Worm (Caenorhabditis elegans) whole organism, L1 larva: ENCODE results near the gene F31D5.7.

Source experiments
- aha-1 ChIP-seq: fragments of 150-350 bp; optimal IDR thresholded peaks from 2 replicates; lab custom pipeline; 2014; ENCODE audit warnings: missing biosample characterization, missing genetic modification characterization
- aly-2 ChIP-seq: fragments of 150-350 bp; optimal IDR thresholded peaks from 2 replicates; lab custom pipeline; 2014; ENCODE audit warnings: missing biosample characterization, missing genetic modification characterization
- blmp-1 ChIP-seq: fragments of 150-350 bp; optimal IDR thresholded peaks from 2 replicates; lab custom pipeline; 2014; ENCODE audit warnings: missing biosample characterization, missing genetic modification characterization
- ceh-63 ChIP-seq: fragments of 200-800 bp; sonication (Bioruptor generic); optimal IDR thresholded peaks from 2 replicates; lab custom pipeline; 2018; ENCODE audit warnings: mild to moderate bottlenecking, missing genetic modification characterization, missing compliant biosample characterization
- ceh-90 ChIP-seq: sonication (generic microtip); optimal IDR thresholded peaks from 2 replicates; lab custom pipeline; 2016; ENCODE audit warnings: missing genetic modification characterization, missing compliant biosample characterization
- dpl-1 ChIP-seq, 3 experiments: fragments of 150-350 bp in 2 of 3; sonication (generic microtip) in 1 of 3; optimal IDR thresholded peaks; 2 replicates each; lab custom pipeline; 2014 to 2017; ENCODE audit warnings: missing biosample characterization in 3 of 3, missing genetic modification characterization in 3 of 3, missing genetic modification reagents in 3 of 3
- efl-1 ChIP-seq, 4 experiments: fragments of 150-350 bp; optimal IDR thresholded peaks in 3 of 4; peaks in 1 of 4; 1 replicate in 1 of 4; 2 replicates in 3 of 4; lab custom pipeline; 2014; ENCODE audit warnings: missing biosample characterization in 2 of 4, missing genetic modification characterization in 2 of 4, missing genetic modification reagents in 2 of 4
- egl-13 ChIP-seq: sonication (generic microtip); optimal IDR thresholded peaks from 2 replicates; lab custom pipeline; 2016; ENCODE audit warnings: missing genotype, missing genetic modification reagents, missing genetic modification characterization, missing compliant biosample characterization
- elt-2 ChIP-seq: sonication (generic microtip); optimal IDR thresholded peaks from 2 replicates; lab custom pipeline; 2016; ENCODE audit warnings: missing genetic modification characterization, mild to moderate bottlenecking, inconsistent platforms, missing compliant biosample characterization, missing genetic modification reagents
- fkh-4 ChIP-seq: sonication (generic microtip); optimal IDR thresholded peaks from 2 replicates; lab custom pipeline; 2016; ENCODE audit warnings: missing compliant biosample characterization, missing genetic modification characterization, borderline replicate concordance
- hlh-17 ChIP-seq: fragments of 200-800 bp; sonication (Bioruptor generic); optimal IDR thresholded peaks from 2 replicates; lab custom pipeline; 2018; ENCODE audit warnings: missing genetic modification characterization, mild to moderate bottlenecking, missing compliant biosample characterization, moderate library complexity, borderline replicate concordance
- hlh-4 ChIP-seq: sonication (generic microtip); optimal IDR thresholded peaks from 2 replicates; lab custom pipeline; 2016; ENCODE audit warnings: mild to moderate bottlenecking, missing genetic modification characterization, missing compliant biosample characterization
- hpl-2 ChIP-seq: fragments of 150-350 bp; optimal IDR thresholded peaks from 2 replicates; lab custom pipeline; 2014; ENCODE audit warnings: missing biosample characterization, missing genetic modification reagents, missing genetic modification characterization
- irx-1 ChIP-seq: sonication (generic microtip); optimal IDR thresholded peaks from 2 replicates; lab custom pipeline; 2016; ENCODE audit warnings: missing genetic modification characterization, missing compliant biosample characterization
- isw-1 ChIP-seq: fragments of 200-800 bp; sonication (Bioruptor generic); IDR thresholded peaks from 2 replicates; pipeline ENCODE4 v1.3.6; 2022; ENCODE audit warnings: missing genetic modification characterization, missing compliant biosample characterization
- jun-1 ChIP-seq: fragments of 150-350 bp; optimal IDR thresholded peaks from 2 replicates; lab custom pipeline; 2014; ENCODE audit warnings: missing biosample characterization, missing genetic modification reagents, missing genetic modification characterization
- lin-13 ChIP-seq: fragments of 150-350 bp; optimal IDR thresholded peaks from 2 replicates; lab custom pipeline; 2014; ENCODE audit warnings: missing biosample characterization, missing genetic modification reagents, missing genetic modification characterization
- lin-14 ChIP-seq: fragments of 200-800 bp; sonication (Bioruptor generic); optimal IDR thresholded peaks from 2 replicates; lab custom pipeline; 2018; ENCODE audit warnings: mild to moderate bottlenecking, missing genetic modification characterization, moderate library complexity, missing compliant biosample characterization
- lin-35 ChIP-seq, 2 experiments: fragments of 150-350 bp; optimal IDR thresholded peaks; 2 replicates each; lab custom pipeline; 2014; ENCODE audit warnings: missing biosample characterization in 2 of 2, missing genetic modification characterization in 2 of 2, missing genetic modification reagents in 2 of 2
- lir-3 ChIP-seq: sonication (generic microtip); optimal IDR thresholded peaks from 2 replicates; lab custom pipeline; 2016; ENCODE audit warnings: mild to moderate bottlenecking, missing genetic modification characterization, moderate library complexity, missing compliant biosample characterization; ENCODE audit not compliant: poor library complexity
- mab-9 ChIP-seq: fragments of 200-800 bp; sonication (Bioruptor generic); IDR thresholded peaks from 2 replicates; pipeline ENCODE4 v1.3.6; 2022; ENCODE audit warnings: missing genetic modification reagents, missing genetic modification characterization, missing compliant biosample characterization
- mep-1 ChIP-seq: fragments of 150-350 bp; optimal IDR thresholded peaks from 2 replicates; lab custom pipeline; 2014; ENCODE audit warnings: missing biosample characterization, missing genetic modification characterization
- nhr-12 ChIP-seq: sonication (generic microtip); optimal IDR thresholded peaks from 2 replicates; lab custom pipeline; 2017; ENCODE audit warnings: missing biosample characterization, missing genetic modification characterization
- nhr-237 ChIP-seq: fragments of 150-350 bp; optimal IDR thresholded peaks from 2 replicates; lab custom pipeline; 2014; ENCODE audit warnings: missing biosample characterization, missing genetic modification characterization
- nhr-47 ChIP-seq: sonication (generic microtip); optimal IDR thresholded peaks from 2 replicates; lab custom pipeline; 2016; ENCODE audit warnings: mild to moderate bottlenecking, missing genetic modification characterization, moderate library complexity, missing compliant biosample characterization
- nhr-71 ChIP-seq: sonication (generic microtip); optimal IDR thresholded peaks from 2 replicates; lab custom pipeline; 2016; ENCODE audit warnings: mild to moderate bottlenecking, missing genetic modification characterization, moderate library complexity, missing compliant biosample characterization
- nhr-76 ChIP-seq: sonication (generic microtip); optimal IDR thresholded peaks from 2 replicates; lab custom pipeline; 2017; ENCODE audit warnings: missing biosample characterization, missing genetic modification characterization
- nhr-85 ChIP-seq: sonication (generic microtip); peaks from one replicate; lab custom pipeline; 2016; ENCODE audit warnings: missing genetic modification characterization, inconsistent platforms, missing compliant biosample characterization
- pag-3 ChIP-seq: sonication (generic microtip); optimal IDR thresholded peaks from 2 replicates; lab custom pipeline; 2017; ENCODE audit warnings: missing genetic modification characterization, mild to moderate bottlenecking, missing compliant biosample characterization, antibody characterized with exemption, borderline replicate concordance; ENCODE audit not compliant: insufficient read depth
- pqm-1 ChIP-seq: sonication (generic microtip); optimal IDR thresholded peaks from 3 replicates; lab custom pipeline; 2017; ENCODE audit warnings: missing biosample characterization, missing genetic modification characterization
- skn-1 ChIP-seq: fragments of 150-350 bp; optimal IDR thresholded peaks from 2 replicates; lab custom pipeline; 2014; ENCODE audit warnings: missing biosample characterization, missing genetic modification characterization
- snpc-4 ChIP-seq: fragments of 150-350 bp; optimal IDR thresholded peaks from 2 replicates; lab custom pipeline; 2014; ENCODE audit warnings: missing biosample characterization, missing genetic modification characterization
- sptf-1 ChIP-seq: fragments of 150-350 bp; optimal IDR thresholded peaks from 2 replicates; lab custom pipeline; 2014; ENCODE audit warnings: missing biosample characterization, missing genetic modification characterization
- swsn-7 ChIP-seq: sonication (generic microtip); optimal IDR thresholded peaks from 2 replicates; lab custom pipeline; 2016; ENCODE audit warnings: missing genetic modification characterization, missing compliant biosample characterization
- tlp-1 ChIP-seq: fragments of 150-350 bp; optimal IDR thresholded peaks from 2 replicates; lab custom pipeline; 2014; ENCODE audit warnings: missing biosample characterization, missing genetic modification characterization
- unc-30 ChIP-seq: sonication (generic microtip); optimal IDR thresholded peaks from 2 replicates; lab custom pipeline; 2017; ENCODE audit warnings: missing biosample characterization, missing genetic modification characterization
- unc-62 ChIP-seq: fragments of 150-350 bp; optimal IDR thresholded peaks from 2 replicates; lab custom pipeline; 2014; ENCODE audit warnings: missing biosample characterization, missing genetic modification reagents, missing genetic modification characterization
- vab-15 ChIP-seq: sonication (generic microtip); optimal IDR thresholded peaks from 2 replicates; lab custom pipeline; 2017; ENCODE audit warnings: missing genotype, mild to moderate bottlenecking, missing genetic modification characterization, missing compliant biosample characterization
- xbp-1 ChIP-seq: sonication (generic microtip); optimal IDR thresholded peaks from 2 replicates; lab custom pipeline; 2016; ENCODE audit warnings: missing genetic modification characterization, missing compliant biosample characterization
- zag-1 ChIP-seq: fragments of 150-350 bp; optimal IDR thresholded peaks from 2 replicates; lab custom pipeline; 2014; ENCODE audit warnings: missing biosample characterization, missing genetic modification characterization
- zip-4 ChIP-seq: fragments of 200-800 bp; sonication (Bioruptor generic); optimal IDR thresholded peaks from 2 replicates; lab custom pipeline; 2018; ENCODE audit warnings: mild to moderate bottlenecking, missing genetic modification characterization, moderate library complexity, missing compliant biosample characterization
- ztf-11 ChIP-seq, 2 experiments: sonication (generic microtip); optimal IDR thresholded peaks; 2 replicates each; lab custom pipeline; 2016 to 2017; ENCODE audit warnings: missing genetic modification characterization in 2 of 2, missing biosample characterization in 1 of 2, missing compliant biosample characterization in 1 of 2

F31D5.7 gene

DNA sequence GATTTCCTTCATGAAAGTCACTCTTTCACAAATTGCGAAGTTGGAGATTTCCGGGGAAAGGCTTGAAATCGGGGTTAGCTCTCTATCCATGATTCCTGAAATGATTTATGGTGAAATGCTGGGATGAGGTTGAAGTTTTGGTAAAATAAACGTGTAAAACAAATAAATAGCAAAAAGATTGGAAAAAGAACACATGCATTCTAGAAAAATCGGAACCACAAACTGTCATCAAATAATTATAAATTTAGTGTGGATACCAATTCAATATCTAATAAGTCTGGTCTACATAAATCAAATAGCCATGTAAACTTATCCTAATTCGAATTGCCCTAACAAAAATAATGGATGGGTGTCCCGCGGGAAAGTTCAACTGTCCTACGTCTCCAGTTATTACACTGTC lies 37.8 kb upstream of the F31D5.7 start, which contains the start of gene R03H10.6:
Gene R03H10.6, minus strand, starts transcription at position 101 of the 400 bp plus-strand sequence.
- TF ChIP-seq ztf-11 (tag; optimal IDR thresholded peaks at IDR 0.05; lab: Kevin White, UChicago) (no peak), irx-1 (no peak), ceh-63 (GFP tag; lab: Kevin White, UChicago) (no peak), isw-1 (GFP tag; lab: Robert Waterston, UW) (no peak), sptf-1 (tag; lab: Kevin White, UChicago) (no peak), nhr-71 (no peak), unc-62 (GFP tag; lab: Kevin White, UChicago) (no peak), lin-13 (GFP tag; lab: Kevin White, UChicago) (no peak), hlh-4 (tag; lab: Kevin White, UChicago) (no peak), nhr-12 (no peak), skn-1 (tag; lab: Kevin White, UChicago) (no peak), tlp-1 (no peak), nhr-237 (no peak), lir-3 (no peak), aly-2 (tag; lab: Kevin White, UChicago) (no peak), nhr-47 (tag; lab: Kevin White, UChicago) (no peak), nhr-76 (tag; lab: Kevin White, UChicago) (no peak), lin-14 (GFP tag; lab: Kevin White, UChicago) (no peak), aha-1 (tag; lab: Kevin White, UChicago) (no peak), blmp-1 (tag; lab: Kevin White, UChicago) (no peak)

DNA sequence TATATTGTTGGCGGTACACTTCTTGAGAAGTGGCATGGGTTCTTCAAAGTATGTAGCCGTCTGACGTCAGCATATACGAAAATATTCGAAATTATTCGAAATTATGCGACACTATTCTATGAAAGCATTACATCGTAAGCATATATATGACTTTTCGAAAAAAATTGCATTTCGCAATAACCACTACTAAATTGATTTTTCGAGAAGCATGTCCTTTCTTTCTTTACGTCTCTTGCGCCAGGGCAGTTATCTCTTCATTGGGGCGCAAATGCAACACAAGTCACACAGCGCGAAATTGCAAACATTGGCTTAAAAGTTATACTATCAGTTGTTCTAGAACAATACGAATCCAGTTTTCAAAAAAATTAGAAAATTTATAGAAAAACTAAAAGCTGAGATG lies 37.4 kb upstream of the F31D5.7 start:
- no peak for TF ChIP-seq pqm-1
- TF ChIP-seq ceh-90 (tag; lab: Kevin White, UChicago), result no peak
- TF ChIP-seq mab-9 (GFP tag; lab: Robert Waterston, UW), result no peak
- no peak for TF ChIP-seq snpc-4
- peak in 1 of 2 experiments; percentile 13 for TF ChIP-seq lin-35 (GFP tag; optimal IDR thresholded peaks at IDR 0.05; lab: Kevin White, UChicago)
- TF ChIP-seq lir-3, result no peak
- TF ChIP-seq xbp-1 (tag; lab: Kevin White, UChicago), result no peak
- TF ChIP-seq efl-1 (optimal IDR thresholded peaks at IDR 0.05; lab: Kevin White, UChicago), result peak in 1 of 2 experiments; percentile 30
- TF ChIP-seq efl-1 (GFP tag; optimal IDR thresholded peaks at IDR 0.05 in 1 of 2; lab: Kevin White, UChicago), result peak in 1 of 2 experiments; percentile 55
- TF ChIP-seq swsn-7 (tag; lab: Kevin White, UChicago), result no peak
- TF ChIP-seq skn-1 (tag; lab: Kevin White, UChicago), result no peak
- peak in 1 of 3 experiments; percentile 14 for TF ChIP-seq dpl-1 (GFP tag; optimal IDR thresholded peaks at IDR 0.05; lab: Kevin White, UChicago)
- no peak for TF ChIP-seq vab-15
- TF ChIP-seq zip-4 (GFP tag; lab: Kevin White, UChicago), result peak; percentile 50
- TF ChIP-seq fkh-4, result no peak
- TF ChIP-seq pag-3 (tag; lab: Kevin White, UChicago), result no peak
- TF ChIP-seq unc-30 (tag; lab: Kevin White, UChicago), result no peak
- peak; percentile 51 for TF ChIP-seq nhr-85 (tag; lab: Kevin White, UChicago)
- TF ChIP-seq, all 84 proteins: peak for 5

DNA sequence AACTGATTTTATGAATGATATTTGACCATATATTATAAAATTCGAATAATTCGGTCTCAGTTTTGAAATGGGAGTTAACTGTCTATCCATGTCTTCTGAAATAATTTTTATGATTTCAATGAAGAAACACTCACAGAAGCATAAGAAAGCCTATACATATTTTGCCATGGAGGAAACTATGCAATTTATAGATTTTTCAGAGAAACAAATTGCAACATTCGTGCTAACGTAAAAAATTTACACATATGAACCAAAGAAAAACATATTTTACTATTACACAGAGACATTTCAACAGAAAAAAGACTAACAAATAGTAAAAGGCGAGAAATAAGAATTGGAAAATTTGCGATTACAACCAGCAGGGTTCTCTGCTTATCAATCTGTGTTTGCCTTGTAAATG lies 32.4 kb upstream of the F31D5.7 start, which contains the start of gene R03H10.7:
Gene R03H10.7, minus strand, starts transcription at position 101 of the 400 bp plus-strand sequence.
- no peak for TF ChIP-seq hlh-17 (GFP tag; lab: Kevin White, UChicago)
- TF ChIP-seq lir-3, result no peak
- TF ChIP-seq nhr-85 (tag; lab: Kevin White, UChicago), result peak; percentile 7
- no peak for TF ChIP-seq zag-1 (tag; lab: Kevin White, UChicago)
- TF ChIP-seq jun-1, result no peak
- no peak for TF ChIP-seq mep-1 (tag; lab: Kevin White, UChicago)
- no peak for TF ChIP-seq egl-13 (tag; lab: Kevin White, UChicago)
- no peak for TF ChIP-seq tlp-1
- TF ChIP-seq lin-14 (GFP tag; lab: Kevin White, UChicago), result no peak
- TF ChIP-seq elt-2 (tag; lab: Kevin White, UChicago), result peak; percentile 13
- TF ChIP-seq skn-1 (tag; lab: Kevin White, UChicago), result no peak
- TF ChIP-seq hpl-2 (GFP tag; lab: Kevin White, UChicago), result no peak
